Fruit fly (Drosophila melanogaster): Measurements from ENCODE around the gene CG14374.

Gene CG14374

dm6 chr3R:13397040-13397439 is at the start of gene CG14374:
Gene CG14374 (minus strand): TSS chr3R:13397140.
- TF ChIP-seq kay (GFP tag; ENCODE audit: borderline replicate concordance) (no peak), CG14711 (tag; optimal IDR thresholded peaks at IDR 0.05) (no peak), cic (GFP tag; optimal IDR thresholded peaks at IDR 0.05) (no peak), bab1 (GFP tag; optimal IDR thresholded peaks at IDR 0.05) (no peak), CG12768 (GFP tag; optimal IDR thresholded peaks at IDR 0.05) (no peak), CG1620 (GFP tag; optimal IDR thresholded peaks at IDR 0.05) (no peak), CG11617 (GFP tag; optimal IDR thresholded peaks at IDR 0.05) (no peak), toe (GFP tag; optimal IDR thresholded peaks at IDR 0.05) (no peak)

DNA sequence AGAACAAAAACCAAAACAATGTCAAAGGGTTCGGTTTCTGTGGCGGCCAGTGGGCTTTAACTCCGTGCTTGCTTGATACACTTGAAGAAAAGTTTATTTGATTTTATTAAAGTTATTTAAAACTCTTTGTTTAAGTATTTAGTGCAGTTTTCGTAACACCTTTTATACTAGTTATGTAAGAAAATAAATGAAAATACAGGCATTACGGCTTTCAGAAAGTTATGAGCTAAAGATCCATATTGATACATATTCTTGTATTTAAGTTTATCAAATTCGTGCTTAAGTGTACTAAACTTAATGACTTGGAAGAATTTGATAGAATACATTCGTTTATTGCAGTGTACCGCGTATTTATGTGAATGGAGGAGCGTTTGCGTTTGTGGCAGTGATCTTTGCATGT is 49.5 kb upstream of the CG14374 start:
- TF ChIP-seq Mnt (GFP tag; optimal IDR thresholded peaks at IDR 0.05) (no peak), CG14711 (tag; optimal IDR thresholded peaks at IDR 0.05) (no peak), pad (GFP tag; optimal IDR thresholded peaks at IDR 0.05) (no peak), CG33017 (tag; optimal IDR thresholded peaks at IDR 0.05) (no peak), toe (GFP tag; optimal IDR thresholded peaks at IDR 0.05) (no peak), kay (GFP tag; ENCODE audit: borderline replicate concordance) (no peak), CG11617 (GFP tag; optimal IDR thresholded peaks at IDR 0.05) (no peak), CG7045 (GFP tag; optimal IDR thresholded peaks at IDR 0.05) (no peak), Hr96 (GFP tag; optimal IDR thresholded peaks at IDR 0.05) (no peak)

dm6 chr3R:13446048-13446447 is 49.1 kb upstream of the CG14374 start:
- no peak for TF ChIP-seq CG11617 (GFP tag; optimal IDR thresholded peaks at IDR 0.05)
- no peak for TF ChIP-seq CG1620 (GFP tag; optimal IDR thresholded peaks at IDR 0.05)
- TF ChIP-seq cnc (optimal IDR thresholded peaks at IDR 0.05) = no peak
- no peak for TF ChIP-seq Mnt (GFP tag; optimal IDR thresholded peaks at IDR 0.05)
- TF ChIP-seq CG12768 (GFP tag; optimal IDR thresholded peaks at IDR 0.05) = no peak
- no peak for TF ChIP-seq cic (GFP tag; optimal IDR thresholded peaks at IDR 0.05)
- TF ChIP-seq CG5204 (GFP tag; optimal IDR thresholded peaks at IDR 0.05) = no peak
- TF ChIP-seq Crg-1 (GFP tag; optimal IDR thresholded peaks at IDR 0.05) = no peak
- TF ChIP-seq toe (GFP tag; optimal IDR thresholded peaks at IDR 0.05) = no peak
- no peak for TF ChIP-seq kay (GFP tag; ENCODE audit: borderline replicate concordance)
- no peak for TF ChIP-seq CG14711 (tag; optimal IDR thresholded peaks at IDR 0.05)
- TF ChIP-seq Hr96 (GFP tag; optimal IDR thresholded peaks at IDR 0.05) = no peak
- no peak for TF ChIP-seq CG33017 (tag; optimal IDR thresholded peaks at IDR 0.05)
- no peak for TF ChIP-seq ovo (GFP tag; optimal IDR thresholded peaks at IDR 0.05)
- TF ChIP-seq CG7045 (GFP tag; optimal IDR thresholded peaks at IDR 0.05) = no peak
- TF ChIP-seq Clk (GFP tag; optimal IDR thresholded peaks at IDR 0.05) = no peak
- no peak for TF ChIP-seq bab1 (GFP tag; optimal IDR thresholded peaks at IDR 0.05)
- no peak for TF ChIP-seq CG7101 (tag; optimal IDR thresholded peaks at IDR 0.05)

DNA sequence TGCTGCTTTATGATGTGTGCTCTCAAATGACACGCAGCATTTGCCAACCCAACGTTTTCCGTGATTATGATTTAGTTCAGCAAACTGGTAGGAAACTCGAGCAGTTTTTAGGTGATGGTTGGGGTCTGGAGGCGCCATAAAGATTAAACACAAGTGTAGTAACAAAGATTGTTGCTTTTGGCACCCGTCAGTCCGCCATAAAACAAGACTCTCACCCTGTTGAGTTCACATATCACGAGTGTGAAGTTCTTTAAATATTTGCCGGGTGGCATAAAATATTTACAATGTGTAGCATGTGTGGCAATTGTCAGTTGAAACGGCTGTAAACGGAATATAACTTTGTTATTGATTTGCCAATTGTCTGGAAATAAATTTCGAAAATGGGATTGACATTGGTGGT is 44.8 kb upstream of the CG14374 start:
- TF ChIP-seq Mnt (GFP tag; optimal IDR thresholded peaks at IDR 0.05) (no peak), toe (GFP tag; optimal IDR thresholded peaks at IDR 0.05) (no peak), ovo (GFP tag; optimal IDR thresholded peaks at IDR 0.05) (no peak), Crg-1 (GFP tag; optimal IDR thresholded peaks at IDR 0.05) (no peak), CG11617 (GFP tag; optimal IDR thresholded peaks at IDR 0.05) (no peak)

- TF ChIP-seq Mnt (GFP tag; optimal IDR thresholded peaks at IDR 0.05) (no peak), Crg-1 (GFP tag; optimal IDR thresholded peaks at IDR 0.05) (no peak), CG7045 (GFP tag; optimal IDR thresholded peaks at IDR 0.05) (no peak), pad (GFP tag; optimal IDR thresholded peaks at IDR 0.05) (no peak), CG12768 (GFP tag; optimal IDR thresholded peaks at IDR 0.05) (no peak), CG11617 (GFP tag; optimal IDR thresholded peaks at IDR 0.05) (no peak), tj (GFP tag; optimal IDR thresholded peaks at IDR 0.05) (no peak), Hr96 (GFP tag; optimal IDR thresholded peaks at IDR 0.05) (no peak), cnc (optimal IDR thresholded peaks at IDR 0.05) (no peak), CG1620 (GFP tag; optimal IDR thresholded peaks at IDR 0.05) (no peak), toe (GFP tag; optimal IDR thresholded peaks at IDR 0.05) (no peak), kay (GFP tag; ENCODE audit: borderline replicate concordance) (no peak), CG33017 (tag; optimal IDR thresholded peaks at IDR 0.05) (no peak), CG14711 (tag; optimal IDR thresholded peaks at IDR 0.05) (no peak), Clk (GFP tag; optimal IDR thresholded peaks at IDR 0.05) (no peak), ovo (GFP tag; optimal IDR thresholded peaks at IDR 0.05) (no peak)
Measured at dm6 chr3R:13435836-13436235, 38.9 kb upstream of the CG14374 start.

DNA sequence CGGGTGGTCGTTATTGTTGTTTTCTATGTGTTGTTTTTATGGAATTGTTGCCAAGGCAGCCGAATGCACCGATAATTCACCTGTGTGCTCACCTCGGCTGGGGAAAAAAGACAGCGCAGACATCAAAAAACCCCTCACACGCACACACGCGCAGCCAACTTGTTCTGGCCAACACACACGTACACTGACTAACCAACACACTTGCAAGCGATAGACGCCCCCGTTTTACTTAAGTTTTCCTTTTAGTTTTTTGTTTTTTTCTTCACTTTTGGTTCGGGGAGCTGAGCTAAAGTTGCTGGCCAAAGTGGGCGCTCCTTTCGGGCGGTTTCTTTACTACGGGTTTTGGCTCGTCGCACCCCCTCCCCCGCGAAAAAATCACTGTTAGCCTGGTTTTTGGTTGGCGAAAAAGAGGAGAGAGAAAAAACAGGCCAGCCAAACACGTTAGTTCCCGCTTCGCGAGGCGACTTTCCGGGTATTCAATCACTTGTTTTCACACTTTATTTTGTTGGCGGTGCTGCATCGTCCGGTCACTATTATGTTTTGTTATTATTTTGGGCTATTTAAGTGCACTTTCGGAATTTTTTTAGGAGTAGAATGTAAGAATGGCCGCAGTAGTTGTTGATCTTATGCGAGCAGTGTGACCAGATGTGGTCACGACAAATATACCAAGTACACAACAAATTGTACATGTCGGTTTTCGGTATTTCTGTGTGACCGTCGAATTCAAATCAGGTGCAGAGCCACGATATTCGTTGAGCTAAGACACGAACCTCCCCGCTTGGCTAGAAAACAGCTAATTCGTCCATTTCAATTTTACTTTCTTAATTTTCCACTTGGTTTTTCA is 37.6 kb upstream of the CG14374 start, which contains the start of gene yrt:
TSS of gene yrt (minus strand) at position 660 of the 844 bp plus-strand sequence.
- TF ChIP-seq kay (GFP tag; ENCODE audit: borderline replicate concordance) (no peak), bab1 (GFP tag; optimal IDR thresholded peaks at IDR 0.05) (peak; percentile 41), pad (GFP tag; optimal IDR thresholded peaks at IDR 0.05) (peak; percentile 90)

DNA sequence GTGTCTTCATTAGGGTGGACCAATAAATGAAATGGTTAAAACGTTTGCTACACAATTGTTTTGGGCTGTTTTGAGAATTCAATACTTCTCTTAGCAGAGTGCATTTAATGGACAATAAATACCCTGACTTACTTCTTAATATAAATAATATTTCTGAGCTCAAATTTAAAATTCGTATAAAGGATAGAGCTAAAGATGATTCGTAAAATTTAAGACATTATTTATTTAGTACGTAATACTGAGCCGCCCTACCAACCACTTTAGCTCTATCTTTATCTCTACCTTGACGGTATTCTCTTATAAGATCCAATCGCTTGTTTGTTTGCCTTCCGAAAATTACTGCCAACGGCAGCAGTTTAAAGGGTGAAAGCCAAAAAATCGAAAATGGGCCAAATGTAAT is 36.7 kb upstream of the CG14374 start:
- peak; percentile 49 for TF ChIP-seq kay (GFP tag; ENCODE audit: borderline replicate concordance)
- peak; percentile 93 for TF ChIP-seq bab1 (GFP tag; optimal IDR thresholded peaks at IDR 0.05)
- TF ChIP-seq tj (GFP tag; optimal IDR thresholded peaks at IDR 0.05) = peak; percentile 53
- TF ChIP-seq CG12768 (GFP tag; optimal IDR thresholded peaks at IDR 0.05) = no peak
- TF ChIP-seq ovo (GFP tag; optimal IDR thresholded peaks at IDR 0.05) = no peak
- TF ChIP-seq CG5204 (GFP tag; optimal IDR thresholded peaks at IDR 0.05) = peak; percentile 64
- TF ChIP-seq pad (GFP tag; optimal IDR thresholded peaks at IDR 0.05) = no peak
- no peak for TF ChIP-seq CG7045 (GFP tag; optimal IDR thresholded peaks at IDR 0.05)
- peak; percentile 47 for TF ChIP-seq Crg-1 (GFP tag; optimal IDR thresholded peaks at IDR 0.05)
- TF ChIP-seq CG33017 (tag; optimal IDR thresholded peaks at IDR 0.05) = peak; percentile 72
- TF ChIP-seq cic (GFP tag; optimal IDR thresholded peaks at IDR 0.05) = no peak
- peak; percentile 66 for TF ChIP-seq CG11617 (GFP tag; optimal IDR thresholded peaks at IDR 0.05)
- TF ChIP-seq Mnt (GFP tag; optimal IDR thresholded peaks at IDR 0.05) = peak; percentile 28
- no peak for TF ChIP-seq Clk (GFP tag; optimal IDR thresholded peaks at IDR 0.05)
- TF ChIP-seq toe (GFP tag; optimal IDR thresholded peaks at IDR 0.05) = peak; percentile 36
- TF ChIP-seq CG14711 (tag; optimal IDR thresholded peaks at IDR 0.05) = peak; percentile 57
- TF ChIP-seq CG1620 (GFP tag; optimal IDR thresholded peaks at IDR 0.05) = peak; percentile 64
- peak; percentile 66 for TF ChIP-seq CG7101 (tag; optimal IDR thresholded peaks at IDR 0.05)
- no peak for TF ChIP-seq Hr96 (GFP tag; optimal IDR thresholded peaks at IDR 0.05)
- no peak for TF ChIP-seq cnc (optimal IDR thresholded peaks at IDR 0.05)

All from whole organism, adult.